Worm (Caenorhabditis elegans): Measurements from ENCODE around the gene mdt-15.

Gene mdt-15

DNA sequence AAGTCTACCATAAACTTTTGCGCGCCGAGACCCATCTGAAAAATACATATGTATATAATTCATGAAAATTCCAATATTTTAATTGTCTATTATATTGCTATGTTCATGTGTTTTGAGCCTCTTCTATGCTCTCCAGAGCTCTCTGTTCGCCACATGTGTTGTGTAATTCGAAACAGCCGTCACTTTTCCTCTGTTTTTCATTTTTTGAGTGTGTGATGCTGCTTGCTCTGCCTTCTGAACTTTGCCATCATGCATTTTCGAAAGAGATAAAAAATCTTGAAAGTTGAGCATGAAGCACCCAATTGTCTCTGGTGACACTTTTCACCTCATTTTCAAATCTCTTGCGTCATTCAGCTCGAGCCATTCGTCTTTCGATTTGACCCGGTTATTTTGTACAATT is 38.7 kb upstream of the mdt-15 start:
- no peak for TF ChIP-seq ceh-24 (tag; optimal IDR thresholded peaks at IDR 0.05)
- no peak for TF ChIP-seq dve-1 (tag; optimal IDR thresholded peaks at IDR 0.05)
- peak; percentile 36 for TF ChIP-seq hlh-8 (tag; optimal IDR thresholded peaks at IDR 0.05)

DNA sequence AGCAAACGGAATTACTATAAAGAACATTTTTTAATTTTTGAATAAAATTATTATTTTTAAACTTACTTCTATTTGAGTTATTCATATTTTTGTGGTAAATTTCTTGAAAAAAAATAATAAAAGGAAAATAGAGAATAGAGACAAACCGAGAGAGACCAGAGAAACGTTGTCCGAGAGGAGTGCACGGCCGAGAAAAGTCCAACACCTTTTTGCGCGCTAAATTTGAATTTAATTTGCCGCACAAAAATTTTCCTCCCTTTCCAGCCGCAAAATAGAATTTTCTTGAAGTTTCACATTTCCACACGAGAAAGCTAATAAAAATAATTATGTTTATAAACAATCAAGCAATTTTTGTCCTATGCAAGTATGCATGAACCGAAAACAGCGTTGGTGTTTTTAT is 38.2 kb upstream of the mdt-15 start, which contains the start of the genes F01F1.11 and F01F1.3:
Gene F01F1.11 (minus strand): TSS at position 118 of the 400 bp plus-strand sequence.
Gene F01F1.3 (plus strand): TSS at position 179 of the 400 bp plus-strand sequence.
- TF ChIP-seq zip-5 (tag; optimal IDR thresholded peaks at IDR 0.05) (peak; percentile 38), unc-42 (tag; optimal IDR thresholded peaks at IDR 0.05) (peak; percentile 50), ceh-2 (tag; optimal IDR thresholded peaks at IDR 0.05) (peak; percentile 80), nfya-1 (tag; optimal IDR thresholded peaks at IDR 0.05) (peak; percentile 7), nhr-232 (tag; optimal IDR thresholded peaks at IDR 0.05) (no peak), fax-1 (tag; optimal IDR thresholded peaks at IDR 0.05) (peak; percentile 53), pat-9 (tag; optimal IDR thresholded peaks at IDR 0.05) (no peak), ceh-34 (tag; optimal IDR thresholded peaks at IDR 0.05) (peak; percentile 37), F13H6.1 (tag; optimal IDR thresholded peaks at IDR 0.05) (peak; percentile 19), fkh-10 (GFP tag; optimal IDR thresholded peaks at IDR 0.05) (no peak), C08G9.2 (tag; optimal IDR thresholded peaks at IDR 0.05) (peak; percentile 86), tbx-7 (tag; optimal IDR thresholded peaks at IDR 0.05) (peak; percentile 64), unc-3 (GFP tag; conservative IDR thresholded peaks at IDR 0.05) (no peak), unc-3 (tag; optimal IDR thresholded peaks at IDR 0.05) (no peak), ceh-24 (tag; optimal IDR thresholded peaks at IDR 0.05) (no peak), elt-2 (tag; optimal IDR thresholded peaks at IDR 0.05) (peak; percentile 38), ets-4 (tag; optimal IDR thresholded peaks at IDR 0.05) (peak; percentile 99), tbx-2 (tag; optimal IDR thresholded peaks at IDR 0.05) (peak; percentile 85), pax-1 (tag; optimal IDR thresholded peaks at IDR 0.05) (peak; percentile 14), rnt-1 (tag; optimal IDR thresholded peaks at IDR 0.05) (peak; percentile 37), ceh-31 (tag; optimal IDR thresholded peaks at IDR 0.05) (peak; percentile 89), ref-2 (tag; optimal IDR thresholded peaks at IDR 0.05) (peak; percentile 62), ceh-14 (tag; optimal IDR thresholded peaks at IDR 0.05) (peak; percentile 35)

DNA sequence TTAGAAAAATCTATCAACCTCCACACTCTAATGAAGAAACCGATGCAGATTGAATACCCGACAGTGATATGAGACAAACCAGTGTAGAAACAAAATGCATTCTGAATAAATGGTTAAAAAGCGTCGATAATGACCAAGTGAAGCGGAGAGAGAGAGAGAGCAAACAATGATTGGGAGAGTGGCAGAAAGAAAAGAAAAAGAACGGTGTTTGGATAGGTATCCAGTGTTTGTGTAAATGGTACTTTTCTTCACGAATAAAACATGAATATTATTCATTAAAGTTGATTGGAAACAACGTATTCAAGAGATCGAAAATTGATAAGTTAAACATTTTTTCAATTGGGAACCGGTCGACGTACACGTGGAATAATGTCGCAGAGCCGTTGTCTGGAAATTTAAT is 35.9 kb upstream of the mdt-15 start, which contains the start of gene F01F1.15:
Gene F01F1.15 (minus strand): TSS at position 101 of the 400 bp plus-strand sequence.
- TF ChIP-seq ceh-14 (tag; optimal IDR thresholded peaks at IDR 0.05): no peak
- TF ChIP-seq ceh-48 (tag; optimal IDR thresholded peaks at IDR 0.05): no peak

- TF ChIP-seq tbx-2 (tag; optimal IDR thresholded peaks at IDR 0.05) (no peak), sox-2 (GFP tag; IDR thresholded peaks at IDR 0.05) (no peak), pag-3 (tag; optimal IDR thresholded peaks at IDR 0.05; ENCODE audit: borderline replicate concordance) (no peak), ttx-3 (tag; optimal IDR thresholded peaks at IDR 0.05) (no peak), ceh-9 (tag; optimal IDR thresholded peaks at IDR 0.05) (no peak), elt-4 (tag; optimal IDR thresholded peaks at IDR 0.05) (no peak), che-1 (tag; optimal IDR thresholded peaks at IDR 0.05) (no peak), ztf-16 (tag; optimal IDR thresholded peaks at IDR 0.05) (no peak), unc-3 (GFP tag; conservative IDR thresholded peaks at IDR 0.05) (no peak), unc-3 (tag; optimal IDR thresholded peaks at IDR 0.05) (no peak), fkh-6 (tag; optimal IDR thresholded peaks at IDR 0.05) (no peak), sdc-2 (tag; optimal IDR thresholded peaks at IDR 0.05) (no peak), unc-86 (tag; optimal IDR thresholded peaks at IDR 0.05) (no peak), ceh-30 (tag; optimal IDR thresholded peaks at IDR 0.05) (no peak), ceh-19 (GFP tag; optimal IDR thresholded peaks at IDR 0.05) (no peak), ceh-6 (GFP tag; optimal IDR thresholded peaks at IDR 0.05) (no peak), pha-2 (tag; optimal IDR thresholded peaks at IDR 0.05) (no peak)
Measured at ce11 chrIII:5868401-5868800, 34.9 kb upstream of the mdt-15 start, which contains the start of gene eng-1. eng-1 (minus strand) TSS chrIII:5868501.
